Worm (Caenorhabditis elegans): ENCODE data around the gene srh-148.

ce11 chrV:15872273-15872672 is 14.1 kb upstream of the srh-148 start, which contains the start of gene str-56:
- no peak for TF ChIP-seq flt-1 (GFP tag; IDR thresholded peaks at IDR 0.05)
- TF ChIP-seq ama-1 (optimal IDR thresholded peaks at IDR 0.05) = no peak
- TF ChIP-seq pes-1 (GFP tag; IDR thresholded peaks at IDR 0.05) = no peak
- TF ChIP-seq B0310.2 (tag; optimal IDR thresholded peaks at IDR 0.05) = no peak
